Worm (Caenorhabditis elegans): ENCODE measurements around the gene C38D4.10.
A peak's percentile ranks its signal among the peaks of the same experiment; 100 is the strongest.

C38D4.10 gene

ce11 chrIII:4767869-4768645 lies 14.3 kb upstream of the C38D4.10 start:
- TF ChIP-seq nhr-102 (tag; optimal IDR thresholded peaks at IDR 0.05) (no peak), aha-1 (tag) (peak; percentile 96)

ce11 chrIII:4778003-4778402 lies 4.3 kb upstream of the C38D4.10 start, which contains the start of gene B0393.7:
TSS of gene B0393.7 (minus strand) at chrIII:4778103.
- TF ChIP-seq zfp-2 (tag; optimal IDR thresholded peaks at IDR 0.05) (no peak), daf-16 (GFP tag; optimal IDR thresholded peaks at IDR 0.05) (no peak), daf-16 (tag; optimal IDR thresholded peaks at IDR 0.05) (peak; percentile 17), lin-29 (GFP tag; IDR thresholded peaks at IDR 0.05) (no peak), mep-1 (tag; optimal IDR thresholded peaks at IDR 0.05) (no peak), mxl-2 (GFP tag; conservative IDR thresholded peaks at IDR 0.05) (no peak), aha-1 (tag) (peak; percentile 88), daf-12 (tag; optimal IDR thresholded peaks at IDR 0.05) (no peak), F44E2.7 (GFP tag; IDR thresholded peaks at IDR 0.05) (no peak), mxl-3 (GFP tag; optimal IDR thresholded peaks at IDR 0.05) (no peak), daf-19 (GFP tag; conservative IDR thresholded peaks at IDR 0.05) (no peak), dpl-1 (GFP tag; optimal IDR thresholded peaks at IDR 0.05) (no peak)

- TF ChIP-seq snpc-1.2 (GFP tag; IDR thresholded peaks at IDR 0.05) = no peak
- peak; percentile 30 for TF ChIP-seq hlh-11 (tag; optimal IDR thresholded peaks at IDR 0.05)
- no peak for TF ChIP-seq daf-12 (tag; optimal IDR thresholded peaks at IDR 0.05)
- TF ChIP-seq nhr-28 (tag; optimal IDR thresholded peaks at IDR 0.05) = peak; percentile 35
- TF ChIP-seq jun-1 (tag; optimal IDR thresholded peaks at IDR 0.05) = no peak
- no peak for TF ChIP-seq egl-43 (GFP tag; IDR thresholded peaks at IDR 0.05)
- no peak for TF ChIP-seq unc-130 (GFP tag; optimal IDR thresholded peaks at IDR 0.05)
- TF ChIP-seq lir-3 (tag; optimal IDR thresholded peaks at IDR 0.05) = no peak
- no peak for TF ChIP-seq Y5F2A.4 (GFP tag; optimal IDR thresholded peaks at IDR 0.05)
- peak; percentile 31 for TF ChIP-seq dve-1 (tag; optimal IDR thresholded peaks at IDR 0.05; ENCODE audit: insufficient read depth)
- no peak for TF ChIP-seq lin-39 (tag; optimal IDR thresholded peaks at IDR 0.05)
- TF ChIP-seq nhr-41 (GFP tag; IDR thresholded peaks at IDR 0.05) = no peak
- no peak for TF ChIP-seq daf-16 (GFP tag; optimal IDR thresholded peaks at IDR 0.05)
- TF ChIP-seq daf-16 (tag; optimal IDR thresholded peaks at IDR 0.05) = peak; percentile 73
- peak; percentile 12 for TF ChIP-seq pqm-1 (tag; optimal IDR thresholded peaks at IDR 0.05)
Observed at ce11 chrIII:4779855-4780254, 2.5 kb upstream of the C38D4.10 start, which contains the start of gene B0393.9. TSS of gene B0393.9 (minus strand) at chrIII:4780157.

ce11 chrIII:4785131-4785530 lies 2.8 kb downstream of the C38D4.10 start, which contains the start of gene enu-3.2:
TSS of gene enu-3.2 (minus strand) at chrIII:4785235.
- peak; percentile 19; the same call in 1 of the 2 replicates for TF ChIP-seq lin-38 (GFP tag; IDR thresholded peaks at IDR 0.05)
- TF ChIP-seq arid-1 (GFP tag; conservative IDR thresholded peaks at IDR 0.05) = 0 out of 2 replicates have a peak, but pooled peaks have one; percentile 8
- TF ChIP-seq unc-130 (GFP tag; optimal IDR thresholded peaks at IDR 0.05) = peak; percentile 23

- TF ChIP-seq sdz-12 (GFP tag; optimal IDR thresholded peaks at IDR 0.05) (no peak), dpl-1 (GFP tag; optimal IDR thresholded peaks at IDR 0.05) (peak; percentile 71), mxl-2 (GFP tag; conservative IDR thresholded peaks at IDR 0.05) (no peak), daf-16 (GFP tag; optimal IDR thresholded peaks at IDR 0.05) (no peak), daf-16 (tag; optimal IDR thresholded peaks at IDR 0.05) (peak; percentile 36)
Observed at ce11 chrIII:4785714-4786113, 3.4 kb downstream of the C38D4.10 start, which contains the start of gene mel-28. TSS of gene mel-28 (plus strand) at chrIII:4786080.

- TF ChIP-seq egl-43 (GFP tag; IDR thresholded peaks at IDR 0.05) = no peak
- no peak for TF ChIP-seq nhr-237 (tag; optimal IDR thresholded peaks at IDR 0.05)
- 0 out of 2 replicates have a peak, but pooled peaks have one; percentile 25 for TF ChIP-seq lin-38 (GFP tag; IDR thresholded peaks at IDR 0.05)
- no peak for TF ChIP-seq zip-2 (tag; optimal IDR thresholded peaks at IDR 0.05)
- no peak for TF ChIP-seq zfp-3 (GFP tag; conservative IDR thresholded peaks at IDR 0.05)
- TF ChIP-seq unc-130 (GFP tag; optimal IDR thresholded peaks at IDR 0.05) = peak; percentile 40
- TF ChIP-seq unc-39 (tag; optimal IDR thresholded peaks at IDR 0.05) = no peak
- no peak for TF ChIP-seq dmd-9 (GFP tag; IDR thresholded peaks at IDR 0.05)
Observed at ce11 chrIII:4792560-4793136, 10.3 kb downstream of the C38D4.10 start, which contains the start of gene mip-1. TSS of gene mip-1 (plus strand) at chrIII:4793086.
